Fruit fly (Drosophila melanogaster): ENCODE results near the gene Obp18a.

Obp18a gene

dm6 chrX:19106842-19107557 lies 28.7 kb downstream of the Obp18a start:
- TF ChIP-seq insv (optimal IDR thresholded peaks at IDR 0.05) (no peak), Sin3A (optimal IDR thresholded peaks at IDR 0.05) (no peak), h (optimal IDR thresholded peaks at IDR 0.05) (no peak), ttk (optimal IDR thresholded peaks at IDR 0.05) (no peak), Myc (optimal IDR thresholded peaks at IDR 0.05) (no peak), psq (optimal IDR thresholded peaks at IDR 0.05) (no peak)

DNA sequence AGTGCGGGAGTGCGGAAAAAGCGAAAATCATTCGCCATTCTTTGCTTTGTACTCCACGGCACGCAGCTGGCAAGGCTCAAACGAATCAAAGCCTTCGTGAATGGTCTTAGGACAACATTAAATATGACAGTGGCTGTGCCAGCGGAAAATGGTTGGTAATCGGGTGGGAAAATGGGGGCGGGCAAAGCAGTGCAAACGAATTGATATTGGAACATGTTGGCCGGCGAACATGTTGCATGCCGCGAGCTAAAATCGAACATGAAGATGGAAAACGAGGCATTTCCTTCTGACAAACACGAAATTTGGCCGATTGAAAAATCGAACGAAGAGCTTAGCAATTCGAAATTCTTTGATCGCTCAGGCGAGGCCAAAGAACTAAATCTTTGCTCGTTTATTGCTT lies 39.5 kb downstream of the Obp18a start:
- TF ChIP-seq insv (optimal IDR thresholded peaks at IDR 0.05) = no peak
- TF ChIP-seq ttk (optimal IDR thresholded peaks at IDR 0.05) = no peak
- TF ChIP-seq Myc (optimal IDR thresholded peaks at IDR 0.05) = no peak
- no peak for TF ChIP-seq h (optimal IDR thresholded peaks at IDR 0.05)
- no peak for TF ChIP-seq psq (optimal IDR thresholded peaks at IDR 0.05)
- TF ChIP-seq Sin3A (optimal IDR thresholded peaks at IDR 0.05) = no peak
